Worm (Caenorhabditis elegans) whole organism, L4 larva: ENCODE measurements around the gene ZK792.5.

Experiments used
- F37D6.2 ChIP-seq: sonication (generic microtip); optimal IDR thresholded peaks from 2 replicates; lab custom pipeline; 2016; ENCODE audit warnings: mild to moderate bottlenecking, missing genetic modification characterization, missing compliant biosample characterization
- F49E8.2 ChIP-seq: sonication (generic microtip); optimal IDR thresholded peaks from 2 replicates; lab custom pipeline; 2016; ENCODE audit warnings: missing compliant biosample characterization, mild to moderate bottlenecking, missing genetic modification characterization, borderline replicate concordance
- R02D3.7 ChIP-seq: fragments of 150-350 bp; sonication (generic microtip); optimal IDR thresholded peaks from 3 replicates; lab custom pipeline; 2014; ENCODE audit warnings: missing biosample characterization, missing genetic modification characterization
- ZK337.2 ChIP-seq: fragments of 200-800 bp; sonication (Bioruptor generic); IDR thresholded peaks from 2 replicates; pipeline ENCODE4 v1.3.6; 2022; ENCODE audit warnings: missing genetic modification reagents, missing genetic modification characterization, missing compliant biosample characterization
- ZK546.5 ChIP-seq, 2 experiments: sonication (generic microtip); optimal IDR thresholded peaks; 2 replicates each; lab custom pipeline; 2017; ENCODE audit warnings: missing biosample characterization in 2 of 2, missing genetic modification characterization in 2 of 2
- attf-4 ChIP-seq: sonication (generic microtip); optimal IDR thresholded peaks from 3 replicates; lab custom pipeline; 2017; ENCODE audit warnings: missing biosample characterization, missing genetic modification characterization
- ces-1 ChIP-seq: fragments of 150-350 bp; sonication (generic microtip); optimal IDR thresholded peaks from 4 replicates; lab custom pipeline; 2014; ENCODE audit warnings: missing biosample characterization, missing genetic modification reagents, missing genetic modification characterization
- dmd-6 ChIP-seq: fragments of 200-800 bp; sonication (Bioruptor generic); IDR thresholded peaks from 2 replicates; pipeline ENCODE4 v1.3.6; 2022; ENCODE audit warnings: missing genetic modification reagents, missing genetic modification characterization, missing compliant biosample characterization
- dmd-9 ChIP-seq: fragments of 200-800 bp; sonication (Bioruptor generic); IDR thresholded peaks from 2 replicates; pipeline ENCODE4 v1.3.6; 2022; ENCODE audit warnings: missing genetic modification reagents, missing genetic modification characterization, missing compliant biosample characterization
- egl-27 ChIP-seq: sonication (generic microtip); optimal IDR thresholded peaks from 3 replicates; lab custom pipeline; 2017; ENCODE audit warnings: missing biosample characterization, missing genetic modification reagents, missing genetic modification characterization
- hlh-11 ChIP-seq: fragments of 200-800 bp; sonication (Bioruptor generic); optimal IDR thresholded peaks from 2 replicates; lab custom pipeline; 2018; ENCODE audit warnings: mild to moderate bottlenecking, missing genetic modification characterization, missing compliant biosample characterization
- lim-7 ChIP-seq: fragments of 200-800 bp; sonication (Bioruptor generic); IDR thresholded peaks from 2 replicates; pipeline ENCODE4 v1.3.6; 2022; ENCODE audit warnings: missing genetic modification characterization, missing compliant biosample characterization
- lin-15B ChIP-seq: fragments of 150-350 bp; sonication (generic microtip); optimal IDR thresholded peaks from 3 replicates; lab custom pipeline; 2014; ENCODE audit warnings: missing biosample characterization, missing genetic modification characterization
- lin-29 ChIP-seq: fragments of 200-800 bp; sonication (Bioruptor generic); IDR thresholded peaks from 2 replicates; pipeline ENCODE4 v1.3.6; 2022; ENCODE audit warnings: missing genetic modification reagents, missing genetic modification characterization, missing compliant biosample characterization
- lsy-2 ChIP-seq, 2 experiments: fragments of 150-350 bp in 1 of 2; sonication (generic microtip) in 1 of 2; optimal IDR thresholded peaks; 2 replicates each; lab custom pipeline; 2014 to 2017; ENCODE audit warnings: missing biosample characterization in 2 of 2, missing genetic modification characterization in 2 of 2
- madf-5 ChIP-seq, 2 experiments: fragments of 200-800 bp; sonication (Bioruptor generic); IDR thresholded peaks; 2 replicates each; pipeline ENCODE4 v1.3.6; 2022; ENCODE audit warnings: missing compliant biosample characterization in 2 of 2, missing genetic modification characterization in 2 of 2
- madf-9 ChIP-seq: fragments of 200-800 bp; sonication (Bioruptor generic); conservative IDR thresholded peaks from 2 replicates; pipeline ENCODE4 v1.3.6; 2022; ENCODE audit warnings: missing genetic modification reagents, missing genetic modification characterization, missing compliant biosample characterization
- nhr-11 ChIP-seq: fragments of 150-350 bp; optimal IDR thresholded peaks from 2 replicates; lab custom pipeline; 2014; ENCODE audit warnings: missing biosample characterization, missing genetic modification characterization
- nhr-111 ChIP-seq: fragments of 200-800 bp; sonication (Bioruptor generic); optimal IDR thresholded peaks from 2 replicates; lab custom pipeline; 2018; ENCODE audit warnings: mild to moderate bottlenecking, missing genetic modification characterization, missing compliant biosample characterization
- nhr-237 ChIP-seq: sonication (generic microtip); optimal IDR thresholded peaks from 2 replicates; lab custom pipeline; 2017; ENCODE audit warnings: missing biosample characterization, missing genetic modification characterization
- nhr-25 ChIP-seq: sonication (generic microtip); optimal IDR thresholded peaks from 2 replicates; lab custom pipeline; 2017; ENCODE audit warnings: missing genetic modification characterization, mild to moderate bottlenecking, missing compliant biosample characterization, antibody characterized with exemption, moderate library complexity, borderline replicate concordance; ENCODE audit not compliant: insufficient read depth
- nhr-28 ChIP-seq: fragments of 150-350 bp; optimal IDR thresholded peaks from 2 replicates; lab custom pipeline; 2014; ENCODE audit warnings: missing biosample characterization, missing genetic modification characterization
- nhr-41 ChIP-seq: fragments of 200-800 bp; sonication (Bioruptor generic); IDR thresholded peaks from 2 replicates; pipeline ENCODE4 v1.3.6; 2022; ENCODE audit warnings: missing genetic modification reagents, missing genetic modification characterization, missing compliant biosample characterization
- nhr-42 ChIP-seq: fragments of 200-800 bp; sonication (Bioruptor generic); IDR thresholded peaks from 2 replicates; pipeline ENCODE4 v1.3.6; 2022; ENCODE audit warnings: missing genetic modification characterization, missing compliant biosample characterization
- nhr-48 ChIP-seq: sonication (generic microtip); optimal IDR thresholded peaks from 2 replicates; lab custom pipeline; 2016; ENCODE audit warnings: mild to moderate bottlenecking, missing genetic modification characterization, missing compliant biosample characterization
- pqm-1 ChIP-seq: sonication (generic microtip); optimal IDR thresholded peaks from 2 replicates; lab custom pipeline; 2017; ENCODE audit warnings: missing biosample characterization, missing genetic modification characterization
- rbr-2 ChIP-seq: sonication (generic microtip); optimal IDR thresholded peaks from 2 replicates; lab custom pipeline; 2016; ENCODE audit warnings: missing genotype, missing genetic modification characterization, missing compliant biosample characterization
- set-16 ChIP-seq: fragments of 200-800 bp; sonication (Bioruptor generic); IDR thresholded peaks from 2 replicates; pipeline ENCODE4 v1.3.6; 2022; ENCODE audit warnings: missing genetic modification reagents, missing genetic modification characterization, missing compliant biosample characterization
- tag-97 ChIP-seq: fragments of 200-800 bp; sonication (Bioruptor generic); IDR thresholded peaks from 2 replicates; pipeline ENCODE4 v1.3.6; 2022; ENCODE audit warnings: missing genetic modification characterization, missing compliant biosample characterization
- unc-39 ChIP-seq: sonication (generic microtip); optimal IDR thresholded peaks from 2 replicates; lab custom pipeline; 2017; ENCODE audit warnings: missing biosample characterization, missing genetic modification characterization
- unc-62 ChIP-seq, 3 experiments: fragments of 150-350 bp in 1 of 3; sonication (generic microtip); optimal IDR thresholded peaks in 2 of 3; peaks in 1 of 3; 1 replicate in 1 of 3; 2 replicates in 2 of 3; lab custom pipeline; 2014 to 2017; ENCODE audit warnings: missing biosample characterization in 3 of 3, missing genetic modification characterization in 3 of 3, missing genetic modification reagents in 3 of 3, missing genotype in 1 of 3
- zfp-3 ChIP-seq: fragments of 200-800 bp; sonication (Bioruptor generic); conservative IDR thresholded peaks from 2 replicates; pipeline ENCODE4 v1.3.6; 2022; ENCODE audit warnings: missing genetic modification reagents, missing genetic modification characterization, missing compliant biosample characterization
- zip-2 ChIP-seq: fragments of 150-350 bp; optimal IDR thresholded peaks from 2 replicates; lab custom pipeline; 2014; ENCODE audit warnings: missing biosample characterization, missing genetic modification characterization

The ZK792.5 gene

DNA sequence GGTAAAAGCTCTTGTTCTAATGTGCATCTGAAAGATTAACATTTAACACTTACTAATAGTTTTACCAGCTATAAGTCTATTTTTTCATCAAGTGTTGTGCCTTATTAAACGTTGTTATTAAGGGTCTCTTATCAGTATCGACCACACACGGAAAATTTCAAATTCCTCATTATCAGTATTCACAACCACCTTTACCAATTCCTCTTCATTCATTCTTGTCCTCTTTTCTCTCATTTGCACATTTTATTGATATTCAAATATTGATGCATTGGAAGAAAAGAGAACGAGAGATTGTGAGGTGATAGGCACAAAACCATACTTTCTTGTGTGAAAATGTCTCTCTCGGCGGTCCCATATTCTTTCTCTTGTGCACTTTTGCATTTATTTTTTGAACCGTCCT, 34.0 kb upstream of the ZK792.5 start:
- TF ChIP-seq nhr-42 (GFP tag; lab: Robert Waterston, UW), result no peak
- no peak for TF ChIP-seq ZK337.2 (GFP tag; lab: Robert Waterston, UW)
- peak; percentile 58 for TF ChIP-seq nhr-28
- TF ChIP-seq pqm-1 (tag; lab: Kevin White, UChicago), result peak; percentile 90
- no peak for TF ChIP-seq dmd-9 (GFP tag; lab: Robert Waterston, UW)
- no peak for TF ChIP-seq nhr-111 (GFP tag; lab: Kevin White, UChicago)
- TF ChIP-seq hlh-11 (tag; lab: Kevin White, UChicago), result peak; percentile 33
- TF ChIP-seq attf-4 (tag; lab: Kevin White, UChicago), result no peak
- TF ChIP-seq set-16, result no peak
- TF ChIP-seq unc-62 (GFP tag; optimal IDR thresholded peaks at IDR 0.05 in 1 of 2; lab: Kevin White, UChicago), result peak in 1 of 2 experiments; percentile 51
- TF ChIP-seq unc-62 (tag; optimal IDR thresholded peaks at IDR 0.05; lab: Kevin White, UChicago), result no peak
- no peak for TF ChIP-seq lin-15B

DNA sequence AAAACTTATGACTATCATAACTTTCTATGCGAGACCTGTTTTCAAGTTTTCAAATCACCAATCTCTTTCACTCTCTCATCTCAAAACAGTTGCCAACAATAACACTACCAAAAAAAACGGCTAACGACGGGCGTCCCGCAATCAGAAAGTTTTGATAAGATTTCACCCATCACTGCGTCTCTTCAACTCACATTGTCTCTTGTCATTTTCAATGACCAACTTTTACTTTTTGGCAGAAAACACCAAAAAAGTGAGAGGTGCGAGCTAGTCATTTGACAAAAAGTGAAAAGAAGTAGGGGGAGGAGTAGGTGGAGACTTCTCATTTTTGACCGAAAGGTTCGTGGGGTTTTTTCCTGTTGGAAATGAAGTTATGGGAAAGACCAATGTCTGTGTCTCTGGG, 30.7 kb upstream of the ZK792.5 start:
- TF ChIP-seq nhr-25 (tag; lab: Kevin White, UChicago) (no peak), egl-27 (tag; lab: Kevin White, UChicago) (no peak), unc-62 (GFP tag; optimal IDR thresholded peaks at IDR 0.05 in 1 of 2; lab: Kevin White, UChicago) (peak in 1 of 2 experiments; percentile 51), unc-62 (tag; optimal IDR thresholded peaks at IDR 0.05; lab: Kevin White, UChicago) (no peak), F37D6.2 (tag; lab: Kevin White, UChicago) (no peak), R02D3.7 (tag; lab: Kevin White, UChicago) (no peak), madf-9 (GFP tag; lab: Robert Waterston, UW) (no peak), dmd-6 (0 out of 2 replicates have a peak, but pooled peaks have one; percentile 10), nhr-42 (GFP tag; lab: Robert Waterston, UW) (no peak)

DNA sequence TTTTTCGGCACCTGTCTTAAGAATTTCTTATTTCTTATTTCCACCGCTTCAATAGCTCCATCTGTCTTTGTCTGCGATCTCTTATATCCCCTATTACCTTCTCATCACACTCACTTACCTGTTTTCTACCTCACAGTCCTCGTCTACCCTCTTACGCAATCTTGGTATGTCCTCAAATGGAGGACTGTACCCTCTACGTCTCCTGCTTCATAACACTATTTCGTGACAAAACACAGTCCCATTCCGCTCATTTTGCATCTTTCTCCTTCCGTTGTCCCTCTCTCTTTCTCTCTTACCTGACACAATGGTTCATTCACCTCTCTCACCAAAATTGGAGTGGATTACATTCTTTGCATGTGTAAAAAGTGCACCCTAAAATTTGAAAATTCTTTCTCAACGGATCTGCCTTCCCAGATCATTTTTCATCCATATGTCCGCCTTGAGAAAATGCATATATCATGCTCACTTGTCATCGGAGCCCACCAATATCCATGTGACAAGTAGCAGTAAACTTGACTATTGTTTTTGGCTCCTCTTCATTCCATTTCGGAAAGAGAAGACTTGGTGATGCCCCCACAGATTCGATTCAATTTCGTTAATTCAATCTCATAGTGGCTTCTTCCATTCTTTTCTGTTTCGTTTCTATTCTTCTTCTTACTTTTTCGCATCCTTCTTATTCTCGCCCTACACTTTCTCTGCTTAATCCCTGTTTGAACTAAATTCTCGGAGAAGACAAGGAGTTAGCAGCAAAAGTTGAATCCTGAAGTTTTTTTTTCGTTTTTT, 29.4 kb upstream of the ZK792.5 start:
- TF ChIP-seq tag-97 (GFP tag; lab: Robert Waterston, UW) (no peak), lsy-2 (tag; optimal IDR thresholded peaks at IDR 0.05; lab: Kevin White, UChicago) (peak in 1 of 2 experiments; percentile 8), ces-1 (peak; percentile 23)
- TF ChIP-seq, all 104 proteins: peak for 2

DNA sequence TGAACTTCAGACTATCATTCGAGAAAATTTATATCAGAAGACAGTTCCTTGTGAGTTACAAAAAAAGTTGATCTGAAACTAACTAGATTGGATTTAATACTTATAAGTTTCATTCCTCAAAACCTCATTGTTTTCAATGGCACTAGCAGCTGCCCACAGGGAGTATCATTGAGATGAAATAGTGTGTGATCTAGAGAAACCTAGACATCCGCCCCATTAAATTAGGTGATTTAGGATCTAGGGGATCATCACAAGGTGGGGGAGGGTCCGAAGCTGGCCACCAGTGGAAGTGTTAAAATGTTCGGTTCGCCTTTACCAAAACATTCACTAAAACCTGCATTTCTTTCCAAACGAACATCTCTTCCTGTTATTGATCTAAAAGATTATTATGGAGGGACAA, 28.5 kb upstream of the ZK792.5 start:
- no peak for TF ChIP-seq nhr-48
- no peak for TF ChIP-seq rbr-2 (tag; lab: Kevin White, UChicago)
- TF ChIP-seq lin-15B, result no peak
- TF ChIP-seq lin-29, result no peak
- peak; percentile 18 for TF ChIP-seq nhr-11 (tag; lab: Kevin White, UChicago)
- no peak for TF ChIP-seq zfp-3 (GFP tag; lab: Robert Waterston, UW)

DNA sequence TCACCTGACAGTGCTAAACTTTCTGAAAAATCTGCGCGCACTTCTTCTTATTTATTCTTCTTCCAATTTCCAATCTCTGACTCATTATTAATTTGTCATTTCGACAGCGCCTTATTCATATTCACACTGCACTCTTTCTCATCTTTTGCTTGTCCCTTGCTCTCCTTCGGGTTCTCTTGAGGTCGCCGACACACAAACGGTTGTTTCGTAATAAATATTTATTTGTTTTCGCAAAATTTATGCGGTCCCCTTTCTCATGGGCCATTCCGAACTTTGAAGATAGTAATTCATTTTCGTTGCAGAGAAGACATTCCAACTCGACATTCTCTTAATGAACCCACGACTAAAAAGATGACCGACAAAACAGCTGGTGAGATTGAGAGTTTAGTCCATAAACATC, 26.8 kb upstream of the ZK792.5 start, which contains the start of gene magi-1:
Gene magi-1, plus strand, starts transcription at position 301 of the 400 bp plus-strand sequence.
- TF ChIP-seq lsy-2 (tag; optimal IDR thresholded peaks at IDR 0.05; lab: Kevin White, UChicago), result no peak
- no peak for TF ChIP-seq ZK546.5 (tag; optimal IDR thresholded peaks at IDR 0.05; lab: Kevin White, UChicago)
- no peak for TF ChIP-seq madf-5 (GFP tag; IDR thresholded peaks at IDR 0.05; lab: Robert Waterston, UW)
- no peak for TF ChIP-seq lim-7 (GFP tag; lab: Robert Waterston, UW)
- no peak for TF ChIP-seq zip-2 (tag; lab: Kevin White, UChicago)
- TF ChIP-seq nhr-41 (GFP tag; lab: Robert Waterston, UW), result no peak
- TF ChIP-seq nhr-237 (tag; lab: Kevin White, UChicago), result no peak
- TF ChIP-seq F49E8.2 (tag; lab: Kevin White, UChicago), result no peak
- no peak for TF ChIP-seq F37D6.2 (tag; lab: Kevin White, UChicago)
- TF ChIP-seq unc-39, result no peak
- TF ChIP-seq lin-15B, result no peak
